Worm (Caenorhabditis elegans) whole organism, L4 larva: Measurements from ENCODE around the gene Y54G2A.45.

ENCODE experiments used
- F49E8.2 ChIP-seq: sonication (generic microtip); optimal IDR thresholded peaks from 2 replicates; lab custom pipeline; 2016; ENCODE audit warnings: missing compliant biosample characterization, mild to moderate bottlenecking, missing genetic modification characterization, borderline replicate concordance
- T20F7.1 ChIP-seq: fragments of 200-800 bp; sonication (Bioruptor generic); optimal IDR thresholded peaks from 2 replicates; lab custom pipeline; 2018; ENCODE audit warnings: mild to moderate bottlenecking, missing genetic modification characterization, missing compliant biosample characterization
- T26A8.4 ChIP-seq: fragments of 200-800 bp; sonication (Bioruptor generic); IDR thresholded peaks from 2 replicates; pipeline ENCODE4 v1.3.6; 2022; ENCODE audit warnings: missing genetic modification characterization, missing compliant biosample characterization
- Y48G9A.11 ChIP-seq: fragments of 200-800 bp; sonication (Bioruptor generic); IDR thresholded peaks from 2 replicates; pipeline ENCODE4 v1.3.6; 2022; ENCODE audit warnings: missing genetic modification reagents, missing genetic modification characterization, missing compliant biosample characterization
- aha-1 ChIP-seq: fragments of 150-350 bp; peaks from one replicate; lab custom pipeline; 2014; ENCODE audit warnings: missing biosample characterization, missing genetic modification characterization
- ceh-28 ChIP-seq: fragments of 150-350 bp; optimal IDR thresholded peaks from 2 replicates; lab custom pipeline; 2014; ENCODE audit warnings: missing biosample characterization, missing genetic modification reagents, missing genetic modification characterization
- ces-1 ChIP-seq: fragments of 150-350 bp; sonication (generic microtip); optimal IDR thresholded peaks from 4 replicates; lab custom pipeline; 2014; ENCODE audit warnings: missing biosample characterization, missing genetic modification reagents, missing genetic modification characterization
- ctbp-1 ChIP-seq: fragments of 200-800 bp; sonication (Bioruptor generic); IDR thresholded peaks from 2 replicates; pipeline ENCODE4 v1.3.6; 2022; ENCODE audit warnings: missing genetic modification reagents, missing genetic modification characterization, missing compliant biosample characterization
- daf-16 ChIP-seq, 3 experiments: sonication (generic microtip); optimal IDR thresholded peaks; 2 replicates each; lab custom pipeline; 2016 to 2017; ENCODE audit warnings: missing genetic modification characterization in 3 of 3, missing genetic modification reagents in 3 of 3, mild to moderate bottlenecking in 2 of 3, missing compliant biosample characterization in 2 of 3, missing biosample characterization in 1 of 3, moderate library complexity in 1 of 3
- daf-8 ChIP-seq: fragments of 200-800 bp; sonication (Bioruptor generic); IDR thresholded peaks from 2 replicates; pipeline ENCODE4 v1.3.6; 2022; ENCODE audit warnings: missing genetic modification characterization, missing compliant biosample characterization
- dmd-6 ChIP-seq: fragments of 200-800 bp; sonication (Bioruptor generic); IDR thresholded peaks from 2 replicates; pipeline ENCODE4 v1.3.6; 2022; ENCODE audit warnings: missing genetic modification reagents, missing genetic modification characterization, missing compliant biosample characterization
- dve-1 ChIP-seq: sonication (generic microtip); optimal IDR thresholded peaks from 2 replicates; lab custom pipeline; 2017; ENCODE audit warnings: antibody characterized with exemption, mild to moderate bottlenecking, missing genetic modification characterization, missing compliant biosample characterization; ENCODE audit not compliant: insufficient read depth
- egl-43 ChIP-seq: fragments of 200-800 bp; sonication (Bioruptor generic); IDR thresholded peaks from 2 replicates; pipeline ENCODE4 v1.3.6; 2022; ENCODE audit warnings: missing genetic modification reagents, missing genetic modification characterization, missing compliant biosample characterization
- fkh-10 ChIP-seq: fragments of 150-350 bp; optimal IDR thresholded peaks from 2 replicates; lab custom pipeline; 2014; ENCODE audit warnings: missing biosample characterization, missing genetic modification reagents, missing genetic modification characterization
- hif-1 ChIP-seq, 2 experiments: sonication (generic microtip); optimal IDR thresholded peaks; 2 replicates each; lab custom pipeline; 2016 to 2017; ENCODE audit warnings: missing compliant biosample characterization in 2 of 2, missing genetic modification characterization in 2 of 2, missing genetic modification reagents in 2 of 2, missing genotype in 2 of 2, mild to moderate bottlenecking in 1 of 2
- hlh-11 ChIP-seq: fragments of 200-800 bp; sonication (Bioruptor generic); optimal IDR thresholded peaks from 2 replicates; lab custom pipeline; 2018; ENCODE audit warnings: mild to moderate bottlenecking, missing genetic modification characterization, missing compliant biosample characterization
- hlh-30 ChIP-seq: sonication (generic microtip); optimal IDR thresholded peaks from 2 replicates; lab custom pipeline; 2017; ENCODE audit warnings: antibody characterized with exemption, mild to moderate bottlenecking, missing genetic modification characterization, missing compliant biosample characterization; ENCODE audit not compliant: insufficient read depth
- hmg-1.1 ChIP-seq: fragments of 200-800 bp; sonication (Bioruptor generic); IDR thresholded peaks from 2 replicates; pipeline ENCODE4 v1.3.6; 2022; ENCODE audit warnings: missing genetic modification reagents, missing genetic modification characterization, missing compliant biosample characterization
- lim-7 ChIP-seq: fragments of 200-800 bp; sonication (Bioruptor generic); IDR thresholded peaks from 2 replicates; pipeline ENCODE4 v1.3.6; 2022; ENCODE audit warnings: missing genetic modification characterization, missing compliant biosample characterization
- lin-1 ChIP-seq: fragments of 200-800 bp; sonication (Bioruptor generic); IDR thresholded peaks from 2 replicates; pipeline ENCODE4 v1.3.6; 2022; ENCODE audit warnings: missing genetic modification reagents, missing genetic modification characterization, missing compliant biosample characterization
- lir-3 ChIP-seq: sonication (generic microtip); optimal IDR thresholded peaks from 2 replicates; lab custom pipeline; 2016; ENCODE audit warnings: mild to moderate bottlenecking, missing genetic modification characterization, missing compliant biosample characterization
- mdl-1 ChIP-seq, 2 experiments: fragments of 150-350 bp in 1 of 2; sonication (generic microtip) in 1 of 2; optimal IDR thresholded peaks; 2 replicates each; lab custom pipeline; 2014 to 2017; ENCODE audit warnings: missing biosample characterization in 2 of 2, missing genetic modification characterization in 2 of 2
- mep-1 ChIP-seq: fragments of 150-350 bp; sonication (generic microtip); optimal IDR thresholded peaks from 3 replicates; lab custom pipeline; 2014; ENCODE audit warnings: missing biosample characterization, missing genetic modification characterization
- mes-2 ChIP-seq: sonication (generic microtip); optimal IDR thresholded peaks from 2 replicates; lab custom pipeline; 2016; ENCODE audit warnings: missing genotype, mild to moderate bottlenecking, missing genetic modification characterization, missing compliant biosample characterization; ENCODE audit not compliant: poor library complexity, severe bottlenecking
- nhr-10 ChIP-seq: fragments of 150-350 bp; optimal IDR thresholded peaks from 2 replicates; lab custom pipeline; 2014; ENCODE audit warnings: missing biosample characterization, missing genetic modification characterization
- nhr-102 ChIP-seq: sonication (generic microtip); optimal IDR thresholded peaks from 2 replicates; lab custom pipeline; 2016; ENCODE audit warnings: mild to moderate bottlenecking, missing genetic modification characterization, moderate library complexity, missing compliant biosample characterization
- nhr-11 ChIP-seq: fragments of 150-350 bp; optimal IDR thresholded peaks from 2 replicates; lab custom pipeline; 2014; ENCODE audit warnings: missing biosample characterization, missing genetic modification characterization
- nhr-237 ChIP-seq: sonication (generic microtip); optimal IDR thresholded peaks from 2 replicates; lab custom pipeline; 2017; ENCODE audit warnings: missing biosample characterization, missing genetic modification characterization
- nhr-28 ChIP-seq: fragments of 150-350 bp; optimal IDR thresholded peaks from 2 replicates; lab custom pipeline; 2014; ENCODE audit warnings: missing biosample characterization, missing genetic modification characterization
- nhr-41 ChIP-seq: fragments of 200-800 bp; sonication (Bioruptor generic); IDR thresholded peaks from 2 replicates; pipeline ENCODE4 v1.3.6; 2022; ENCODE audit warnings: missing genetic modification reagents, missing genetic modification characterization, missing compliant biosample characterization
- nhr-76 ChIP-seq: fragments of 150-350 bp; optimal IDR thresholded peaks from 2 replicates; lab custom pipeline; 2014; ENCODE audit warnings: missing biosample characterization, missing genetic modification characterization
- pha-4 ChIP-seq, 2 experiments: fragments of 150-350 bp in 1 of 2; fragments of 200-800 bp in 1 of 2; sonication (Bioruptor generic) in 1 of 2; IDR thresholded peaks in 1 of 2; optimal IDR thresholded peaks in 1 of 2; 2 replicates each; pipeline versions ENCODE4 v1.3.6 to Lab custom; 2014 to 2022; ENCODE audit warnings: missing genetic modification characterization in 2 of 2, missing genetic modification reagents in 2 of 2, missing biosample characterization in 1 of 2, missing compliant biosample characterization in 1 of 2
- rbr-2 ChIP-seq: sonication (generic microtip); optimal IDR thresholded peaks from 2 replicates; lab custom pipeline; 2016; ENCODE audit warnings: missing genotype, missing genetic modification characterization, missing compliant biosample characterization
- saeg-2 ChIP-seq: fragments of 200-800 bp; sonication (Bioruptor generic); IDR thresholded peaks from 2 replicates; pipeline ENCODE4 v1.3.6; 2022; ENCODE audit warnings: missing genetic modification reagents, missing genetic modification characterization, missing compliant biosample characterization
- set-16 ChIP-seq: fragments of 200-800 bp; sonication (Bioruptor generic); IDR thresholded peaks from 2 replicates; pipeline ENCODE4 v1.3.6; 2022; ENCODE audit warnings: missing genetic modification reagents, missing genetic modification characterization, missing compliant biosample characterization
- spr-1 ChIP-seq: sonication (generic microtip); optimal IDR thresholded peaks from 2 replicates; lab custom pipeline; 2016; ENCODE audit warnings: mild to moderate bottlenecking, missing genetic modification characterization, missing compliant biosample characterization
- tra-1 ChIP-seq: fragments of 200-800 bp; sonication (Bioruptor generic); IDR thresholded peaks from 2 replicates; pipeline ENCODE4 v1.3.6; 2022; ENCODE audit warnings: missing genetic modification reagents, missing genetic modification characterization, missing compliant biosample characterization
- unc-39 ChIP-seq: sonication (generic microtip); optimal IDR thresholded peaks from 2 replicates; lab custom pipeline; 2017; ENCODE audit warnings: missing biosample characterization, missing genetic modification characterization
- unc-62 ChIP-seq, 3 experiments: fragments of 150-350 bp in 1 of 3; sonication (generic microtip); optimal IDR thresholded peaks in 2 of 3; peaks in 1 of 3; 1 replicate in 1 of 3; 2 replicates in 2 of 3; lab custom pipeline; 2014 to 2017; ENCODE audit warnings: missing biosample characterization in 3 of 3, missing genetic modification characterization in 3 of 3, missing genetic modification reagents in 3 of 3, missing genotype in 1 of 3
- zag-1 ChIP-seq: fragments of 150-350 bp; optimal IDR thresholded peaks from 2 replicates; lab custom pipeline; 2014; ENCODE audit warnings: missing biosample characterization, missing genetic modification characterization

Y54G2A.45 gene

DNA sequence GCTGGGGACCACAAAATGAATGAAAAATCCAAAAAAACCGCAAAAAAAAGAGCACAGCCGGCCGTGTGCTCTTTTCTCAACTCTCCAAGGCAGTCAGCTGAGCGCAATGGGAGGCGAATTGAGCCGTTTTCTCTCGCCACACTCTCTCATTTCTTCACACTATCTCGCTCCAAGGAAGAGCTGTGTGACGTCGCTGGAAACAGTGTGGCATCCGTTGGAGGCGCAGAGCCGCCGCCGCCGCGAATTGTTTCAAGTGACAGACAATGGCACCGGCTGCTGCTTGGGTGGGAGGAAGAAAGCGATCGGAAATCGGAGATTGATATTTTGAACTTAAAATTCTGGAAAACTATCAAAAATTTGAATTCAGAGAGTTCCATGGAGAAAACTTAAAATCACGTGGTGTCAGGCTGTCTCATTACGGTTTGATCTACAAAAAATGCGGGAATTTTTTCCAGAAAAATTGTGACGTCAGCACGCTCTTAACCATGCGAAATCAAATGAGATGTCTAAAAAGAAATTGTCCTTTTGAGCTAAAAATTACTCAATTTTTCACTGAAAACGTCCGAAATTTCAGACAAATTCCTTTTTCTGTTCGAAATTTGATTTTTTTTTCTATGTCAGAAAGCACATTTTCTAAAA is 29.5 kb upstream of the Y54G2A.45 start:
- peak; percentile 37; the same call in 1 of the 2 replicates for TF ChIP-seq pha-4 (GFP tag; IDR thresholded peaks at IDR 0.05; lab: Robert Waterston, UW)
- TF ChIP-seq pha-4 (tag; optimal IDR thresholded peaks at IDR 0.05; lab: Kevin White, UChicago), result no peak
- TF ChIP-seq daf-16 (GFP tag; optimal IDR thresholded peaks at IDR 0.05; lab: Kevin White, UChicago), result peak in 1 of 2 experiments; percentile 0
- TF ChIP-seq daf-16 (tag; optimal IDR thresholded peaks at IDR 0.05; lab: Kevin White, UChicago), result no peak
- no peak for TF ChIP-seq zag-1 (tag; lab: Kevin White, UChicago)
- TF ChIP-seq mes-2, result peak; percentile 36
- TF ChIP-seq nhr-10 (tag; lab: Kevin White, UChicago), result no peak
- peak; percentile 45 for TF ChIP-seq rbr-2 (tag; lab: Kevin White, UChicago)
- peak; percentile 52; the same call in 1 of the 2 replicates for TF ChIP-seq tra-1 (GFP tag; lab: Robert Waterston, UW)
- peak; percentile 78 for TF ChIP-seq hlh-30 (tag; lab: Kevin White, UChicago)
- TF ChIP-seq fkh-10 (GFP tag; lab: Kevin White, UChicago), result peak; percentile 5
- TF ChIP-seq nhr-237 (tag; lab: Kevin White, UChicago), result no peak
- peak; percentile 89 for TF ChIP-seq hlh-11
- TF ChIP-seq hif-1 (tag; optimal IDR thresholded peaks at IDR 0.05; lab: Kevin White, UChicago), result peak in 1 of 2 experiments; percentile 29
- 0 out of 2 replicates have a peak, but pooled peaks have one; percentile 42 for TF ChIP-seq lin-1 (GFP tag; lab: Robert Waterston, UW)
- TF ChIP-seq Y48G9A.11 (GFP tag; lab: Robert Waterston, UW), result no peak
- TF ChIP-seq unc-39 (tag; lab: Kevin White, UChicago), result no peak
- 0 out of 2 replicates have a peak, but pooled peaks have one; percentile 15 for TF ChIP-seq dmd-6 (GFP tag; lab: Robert Waterston, UW)
- no peak for TF ChIP-seq T20F7.1 (GFP tag; lab: Kevin White, UChicago)
- TF ChIP-seq mdl-1 (tag; optimal IDR thresholded peaks at IDR 0.05; lab: Kevin White, UChicago), result no peak
- TF ChIP-seq egl-43, result peak; percentile 70; the same call in 1 of the 2 replicates
- no peak for TF ChIP-seq ceh-28 (tag; lab: Kevin White, UChicago)
- TF ChIP-seq nhr-102 (tag; lab: Kevin White, UChicago), result no peak
- no peak for TF ChIP-seq nhr-76
- no peak for TF ChIP-seq daf-8 (GFP tag; lab: Robert Waterston, UW)
- no peak for TF ChIP-seq T26A8.4
- no peak for TF ChIP-seq nhr-41 (GFP tag; lab: Robert Waterston, UW)
- TF ChIP-seq unc-62 (GFP tag; optimal IDR thresholded peaks at IDR 0.05 in 1 of 2; lab: Kevin White, UChicago), result peak in 1 of 2 experiments; percentile 96
- no peak for TF ChIP-seq unc-62 (tag; optimal IDR thresholded peaks at IDR 0.05; lab: Kevin White, UChicago)
- TF ChIP-seq spr-1 (tag; lab: Kevin White, UChicago), result no peak
- TF ChIP-seq set-16, result peak; percentile 80
- TF ChIP-seq ctbp-1 (GFP tag; lab: Robert Waterston, UW), result peak; percentile 58; the same call in 1 of the 2 replicates
- peak; percentile 3 for TF ChIP-seq mep-1 (tag; lab: Kevin White, UChicago)
- peak; percentile 92 for TF ChIP-seq aha-1 (tag; lab: Kevin White, UChicago)
- no peak for TF ChIP-seq ces-1 (GFP tag; lab: Kevin White, UChicago)
- no peak for TF ChIP-seq lir-3
- TF ChIP-seq nhr-28 (tag; lab: Kevin White, UChicago), result no peak
- peak; percentile 74 for TF ChIP-seq hmg-1.1 (GFP tag; lab: Robert Waterston, UW)
- TF ChIP-seq dve-1 (tag; lab: Kevin White, UChicago), result peak; percentile 7
- TF ChIP-seq F49E8.2 (tag; lab: Kevin White, UChicago), result no peak
- TF ChIP-seq saeg-2 (GFP tag; lab: Robert Waterston, UW), result no peak
- 0 out of 2 replicates have a peak, but pooled peaks have one; percentile 32 for TF ChIP-seq lim-7 (GFP tag; lab: Robert Waterston, UW)
- peak; percentile 22 for TF ChIP-seq nhr-11 (tag; lab: Kevin White, UChicago)
